Fruit fly (Drosophila melanogaster) whole organism, embryonic: ENCODE data around the gene CG1136.

ENCODE experiments used
- B-H1 ChIP-seq: fragments of 200-800 bp; sonication (Bioruptor generic); IDR thresholded peaks from 3 replicates; pipeline ENCODE4 v1.3.6; 2022; ENCODE audit warnings: missing biosample characterization, missing genetic modification characterization
- B-H2 ChIP-seq: fragments of 200-800 bp; sonication (Bioruptor generic); optimal IDR thresholded peaks from 2 replicates; lab custom pipeline; 2018; ENCODE audit warnings: missing biosample characterization, mild to moderate bottlenecking, missing genetic modification characterization
- BEAF-32 ChIP-seq: fragments of 200-800 bp; sonication (Bioruptor generic); optimal IDR thresholded peaks from 3 replicates; lab custom pipeline; 2017; ENCODE audit warnings: missing biosample characterization, missing genetic modification characterization, mild to moderate bottlenecking, moderate library complexity, missing genetic modification reagents
- Blimp-1 ChIP-seq: fragments of 200-800 bp; sonication (Bioruptor generic); optimal IDR thresholded peaks from 3 replicates; lab custom pipeline; 2018; ENCODE audit warnings: missing biosample characterization, missing genetic modification characterization, mild to moderate bottlenecking, moderate library complexity, missing genetic modification reagents
- CG10267 ChIP-seq: fragments of 200-800 bp; sonication (Bioruptor generic); optimal IDR thresholded peaks from 2 replicates; lab custom pipeline; 2018; ENCODE audit warnings: missing biosample characterization, mild to moderate bottlenecking, missing genetic modification characterization, moderate library complexity
- CG10979 ChIP-seq: fragments of 200-800 bp; sonication (Bioruptor generic); optimal IDR thresholded peaks from 2 replicates; lab custom pipeline; 2018; ENCODE audit warnings: missing biosample characterization, mild to moderate bottlenecking, missing genetic modification characterization, moderate library complexity
- CG18262 ChIP-seq: fragments of 200-800 bp; optimal IDR thresholded peaks from 3 replicates; lab custom pipeline; 2019; ENCODE audit warnings: missing biosample characterization, mild to moderate bottlenecking, missing genetic modification characterization, moderate library complexity
- CG2116 ChIP-seq: fragments of 200-800 bp; sonication (Bioruptor generic); optimal IDR thresholded peaks from 3 replicates; lab custom pipeline; 2018; ENCODE audit warnings: missing biosample characterization, mild to moderate bottlenecking, missing genetic modification characterization
- CG34422 ChIP-seq: fragments of 200-800 bp; sonication (Bioruptor generic); IDR thresholded peaks from 3 replicates; pipeline ENCODE4 v1.3.6; 2022; ENCODE audit warnings: missing biosample characterization, missing genetic modification characterization
- CG7839 ChIP-seq: fragments of 200-800 bp; sonication (Bioruptor generic); optimal IDR thresholded peaks from 3 replicates; lab custom pipeline; 2018; ENCODE audit warnings: missing biosample characterization, mild to moderate bottlenecking, missing genetic modification characterization, moderate library complexity
- CG7963 ChIP-seq: fragments of 200-800 bp; sonication (Bioruptor generic); IDR thresholded peaks from 3 replicates; pipeline ENCODE4 v1.3.6; 2022; ENCODE audit warnings: missing biosample characterization, missing genetic modification characterization; ENCODE audit not compliant: partially characterized antibody
- CG8290 ChIP-seq, 3 experiments: fragments of 200-800 bp; sonication (Bioruptor generic); optimal IDR thresholded peaks; 2 replicates each; lab custom pipeline; 2016 to 2019; ENCODE audit warnings: missing biosample characterization in 3 of 3, missing genetic modification characterization in 3 of 3, mild to moderate bottlenecking in 2 of 3, moderate library complexity in 1 of 3
- CG8924 ChIP-seq: fragments of 200-800 bp; optimal IDR thresholded peaks from 3 replicates; lab custom pipeline; 2019; ENCODE audit warnings: missing biosample characterization, mild to moderate bottlenecking, missing genetic modification characterization, moderate library complexity
- CG8944 ChIP-seq: fragments of 200-800 bp; sonication (Bioruptor generic); optimal IDR thresholded peaks from 3 replicates; lab custom pipeline; 2016; ENCODE audit warnings: missing biosample characterization, missing genetic modification characterization
- Deaf1 ChIP-seq: fragments of 200-800 bp; optimal IDR thresholded peaks from 3 replicates; lab custom pipeline; 2019; ENCODE audit warnings: missing biosample characterization, mild to moderate bottlenecking, missing genetic modification characterization, moderate library complexity
- Dref ChIP-seq: fragments of 200-800 bp; sonication (Bioruptor generic); IDR thresholded peaks from 2 replicates; pipeline ENCODE4 v1.3.6; 2022; ENCODE audit warnings: missing biosample characterization, missing genetic modification characterization
- Elba2 ChIP-seq: fragments of 200-800 bp; sonication (Bioruptor generic); optimal IDR thresholded peaks from 3 replicates; lab custom pipeline; 2016; ENCODE audit warnings: missing biosample characterization, missing genetic modification characterization
- H2.0 ChIP-seq: fragments of 200-800 bp; sonication (Bioruptor generic); IDR thresholded peaks from 2 replicates; pipeline ENCODE4 v1.3.6; 2022; ENCODE audit warnings: missing biosample characterization, missing genetic modification characterization
- HLH4C ChIP-seq: fragments of 200-800 bp; sonication (Bioruptor generic); IDR thresholded peaks from 3 replicates; pipeline ENCODE4 v1.3.6; 2022; ENCODE audit warnings: missing biosample characterization, missing genetic modification characterization; ENCODE audit not compliant: partially characterized antibody
- Hey ChIP-seq: fragments of 200-800 bp; sonication (Bioruptor generic); optimal IDR thresholded peaks from 3 replicates; lab custom pipeline; 2018; ENCODE audit warnings: missing biosample characterization, mild to moderate bottlenecking, missing genetic modification characterization
- Lhr ChIP-seq: fragments of 200-800 bp; sonication (Bioruptor generic); optimal IDR thresholded peaks from 3 replicates; lab custom pipeline; 2017; ENCODE audit warnings: mild to moderate bottlenecking, missing biosample characterization, missing genetic modification reagents, missing genetic modification characterization
- MESR4 ChIP-seq: fragments of 200-800 bp; sonication (Bioruptor generic); optimal IDR thresholded peaks from 2 replicates; lab custom pipeline; 2018; ENCODE audit warnings: missing biosample characterization, mild to moderate bottlenecking, missing genetic modification characterization, moderate library complexity
- PHDP ChIP-seq: fragments of 200-800 bp; sonication (Bioruptor generic); optimal IDR thresholded peaks from 3 replicates; lab custom pipeline; 2018; ENCODE audit warnings: missing biosample characterization, mild to moderate bottlenecking, missing genetic modification characterization, moderate library complexity
- Pdp1 ChIP-seq, 2 experiments: fragments of 200-800 bp; sonication (Bioruptor generic); optimal IDR thresholded peaks; 3 replicates each; lab custom pipeline; 2016; ENCODE audit warnings: missing biosample characterization in 2 of 2, missing genetic modification characterization in 2 of 2, mild to moderate bottlenecking in 1 of 2, moderate library complexity in 1 of 2
- Trl ChIP-seq, 3 experiments: fragments of >200 bp in 2 of 3; fragments of 200-800 bp in 1 of 3; sonication (Bioruptor generic) in 1 of 3; optimal IDR thresholded peaks; 2 replicates in 1 of 3; 3 replicates in 2 of 3; lab custom pipeline; 2016 to 2017; ENCODE audit warnings: missing biosample characterization in 1 of 3, missing genetic modification characterization in 1 of 3
- abd-A ChIP-seq: fragments of 200-800 bp; sonication (Bioruptor generic); optimal IDR thresholded peaks from 3 replicates; lab custom pipeline; 2019; ENCODE audit warnings: missing biosample characterization, mild to moderate bottlenecking, missing genetic modification characterization, moderate library complexity
- ac ChIP-seq: fragments of 200-800 bp; sonication (Bioruptor generic); optimal IDR thresholded peaks from 3 replicates; lab custom pipeline; 2017; ENCODE audit warnings: missing biosample characterization, mild to moderate bottlenecking, missing genetic modification characterization
- bsh ChIP-seq, 2 experiments: fragments of 200-800 bp; sonication (Bioruptor generic); optimal IDR thresholded peaks; 2 replicates each; lab custom pipeline; 2017 to 2018; ENCODE audit warnings: mild to moderate bottlenecking in 2 of 2, missing biosample characterization in 2 of 2, missing genetic modification characterization in 2 of 2, moderate library complexity in 1 of 2
- chm ChIP-seq: fragments of 200-800 bp; sonication (Bioruptor generic); IDR thresholded peaks from 2 replicates; pipeline ENCODE4 v1.3.6; 2022; ENCODE audit warnings: missing biosample characterization, missing genetic modification characterization
- ewg ChIP-seq: fragments of 200-800 bp; sonication (Bioruptor generic); optimal IDR thresholded peaks from 3 replicates; lab custom pipeline; 2017; ENCODE audit warnings: mild to moderate bottlenecking, missing biosample characterization, missing genetic modification reagents, missing genetic modification characterization
- fru ChIP-seq: fragments of >200 bp; optimal IDR thresholded peaks from 2 replicates; lab custom pipeline; 2017
- gsb-n ChIP-seq: fragments of 200-800 bp; sonication (Bioruptor generic); optimal IDR thresholded peaks from 3 replicates; lab custom pipeline; 2018; ENCODE audit warnings: missing biosample characterization, mild to moderate bottlenecking, missing genetic modification characterization
- her ChIP-seq: fragments of 200-800 bp; sonication (Bioruptor generic); optimal IDR thresholded peaks from 2 replicates; lab custom pipeline; 2016; ENCODE audit warnings: missing biosample characterization, missing genetic modification characterization
- hkb ChIP-seq, 2 experiments: fragments of 200-800 bp in 1 of 2; fragments of >200 bp in 1 of 2; sonication (Bioruptor generic) in 1 of 2; IDR thresholded peaks in 1 of 2; optimal IDR thresholded peaks in 1 of 2; 2 replicates each; pipeline versions ENCODE4 v1.3.6 to Lab custom; 2017 to 2022; ENCODE audit warnings: missing biosample characterization in 1 of 2, missing genetic modification characterization in 1 of 2
- mld ChIP-seq: fragments of 200-800 bp; sonication (Bioruptor generic); IDR thresholded peaks from 3 replicates; pipeline ENCODE4 v1.3.6; 2022; ENCODE audit warnings: missing biosample characterization, missing genetic modification characterization; ENCODE audit not compliant: partially characterized antibody
- nerfin-1 ChIP-seq: fragments of 200-800 bp; sonication (Bioruptor generic); optimal IDR thresholded peaks from 3 replicates; lab custom pipeline; 2019; ENCODE audit warnings: missing biosample characterization, mild to moderate bottlenecking, missing genetic modification characterization, moderate library complexity
- nmo ChIP-seq: fragments of 200-800 bp; sonication (Bioruptor generic); optimal IDR thresholded peaks from 2 replicates; lab custom pipeline; 2018; ENCODE audit warnings: missing biosample characterization, mild to moderate bottlenecking, missing genetic modification characterization, moderate library complexity
- onecut ChIP-seq: fragments of 200-800 bp; sonication (Bioruptor generic); IDR thresholded peaks from 2 replicates; pipeline ENCODE4 v1.3.6; 2022; ENCODE audit warnings: missing biosample characterization, missing genetic modification characterization
- p53 ChIP-seq: fragments of 200-800 bp; sonication (Bioruptor generic); optimal IDR thresholded peaks from 2 replicates; lab custom pipeline; 2016; ENCODE audit warnings: missing biosample characterization, missing genetic modification characterization
- phol ChIP-seq: fragments of 200-800 bp; sonication (Bioruptor generic); optimal IDR thresholded peaks from 3 replicates; lab custom pipeline; 2018; ENCODE audit warnings: missing biosample characterization, mild to moderate bottlenecking, missing genetic modification characterization, moderate library complexity
- pros ChIP-seq: fragments of 200-800 bp; sonication (Bioruptor generic); optimal IDR thresholded peaks from 3 replicates; lab custom pipeline; 2019; ENCODE audit warnings: missing biosample characterization, mild to moderate bottlenecking, missing genetic modification characterization, moderate library complexity
- row ChIP-seq: fragments of 200-800 bp; sonication (Bioruptor generic); IDR thresholded peaks from 3 replicates; pipeline ENCODE4 v1.3.6; 2022; ENCODE audit warnings: missing biosample characterization, missing genetic modification characterization
- stwl ChIP-seq: fragments of 200-800 bp; sonication (Bioruptor generic); optimal IDR thresholded peaks from 3 replicates; lab custom pipeline; 2018; ENCODE audit warnings: missing biosample characterization, mild to moderate bottlenecking, missing genetic modification characterization, moderate library complexity
- tin ChIP-seq: fragments of 200-800 bp; sonication (Bioruptor generic); optimal IDR thresholded peaks from 3 replicates; lab custom pipeline; 2016; ENCODE audit warnings: missing biosample characterization, missing genetic modification characterization
- wek ChIP-seq: fragments of 200-800 bp; sonication (Bioruptor generic); optimal IDR thresholded peaks from 3 replicates; lab custom pipeline; 2018; ENCODE audit warnings: missing biosample characterization, mild to moderate bottlenecking, missing genetic modification characterization, moderate library complexity

CG1136 gene

dm6 chr3L:4080278-4080677 lies 33.9 kb downstream of the CG1136 start (continued):
- TF ChIP-seq nmo, result peak; percentile 35
- peak; percentile 28 for TF ChIP-seq CG18262
- no peak for TF ChIP-seq H2.0 (GFP tag; lab: Robert Waterston, UW)
- TF ChIP-seq CG8290 (GFP tag; optimal IDR thresholded peaks at IDR 0.05; lab: Kevin White, UChicago), result no peak
- TF ChIP-seq CG8290 (tag; optimal IDR thresholded peaks at IDR 0.05; lab: Kevin White, UChicago), result no peak
- TF ChIP-seq CG10979 (tag; lab: Kevin White, UChicago), result peak; percentile 47
- peak; percentile 27 for TF ChIP-seq CG7839 (tag; lab: Kevin White, UChicago)
- peak; percentile 44 for TF ChIP-seq Blimp-1 (GFP tag; lab: Kevin White, UChicago)
- peak in 1 of 2 experiments; percentile 26 for TF ChIP-seq bsh (GFP tag; optimal IDR thresholded peaks at IDR 0.05; lab: Kevin White, UChicago)
- TF ChIP-seq HLH4C (GFP tag; lab: Robert Waterston, UW), result no peak
- TF ChIP-seq mld, result no peak
- TF ChIP-seq tin (GFP tag; lab: Kevin White, UChicago), result peak; percentile 4
- peak; percentile 30 for TF ChIP-seq phol
- TF ChIP-seq, all 482 proteins: peak for 28

dm6 chr3L:4081243-4081642 lies 34.8 kb downstream of the CG1136 start:
- TF ChIP-seq row (GFP tag; lab: Robert Waterston, UW) (0 out of 3 replicates have a peak, but pooled peaks have one; percentile 8), stwl (tag; lab: Kevin White, UChicago) (no peak), Hey (tag; lab: Kevin White, UChicago) (peak; percentile 91), B-H2 (no peak)
- TF ChIP-seq, all 482 proteins: peak for 2

dm6 chr3L:4083442-4083841 lies 37.0 kb downstream of the CG1136 start:
- TF ChIP-seq CG2116 (GFP tag; lab: Kevin White, UChicago) (no peak), abd-A (tag; lab: Kevin White, UChicago) (peak; percentile 64), fru (no peak), MESR4 (GFP tag; lab: Kevin White, UChicago) (no peak), gsb-n (tag; lab: Kevin White, UChicago) (peak; percentile 79), nerfin-1 (tag; lab: Kevin White, UChicago) (peak; percentile 10), Deaf1 (tag; lab: Kevin White, UChicago) (peak; percentile 28), Hey (tag; lab: Kevin White, UChicago) (peak; percentile 94), BEAF-32 (GFP tag; lab: Kevin White, UChicago) (no peak), pros (peak; percentile 57), Dref (GFP tag; lab: Robert Waterston, UW) (0 out of 2 replicates have a peak, but pooled peaks have one; percentile 17)
- TF ChIP-seq, all 482 proteins: peak for 7

- TF ChIP-seq CG34422 (GFP tag; lab: Robert Waterston, UW), result no peak
- TF ChIP-seq Trl (optimal IDR thresholded peaks at IDR 0.05; lab: Kevin White, UChicago), result no peak
- TF ChIP-seq Trl (GFP tag; optimal IDR thresholded peaks at IDR 0.05; lab: Kevin White, UChicago), result no peak
- TF ChIP-seq chm (GFP tag; lab: Robert Waterston, UW), result no peak
- TF ChIP-seq Elba2 (GFP tag; lab: Kevin White, UChicago), result no peak
- TF ChIP-seq Pdp1 (GFP tag; optimal IDR thresholded peaks at IDR 0.05; lab: Kevin White, UChicago), result peak in 1 of 2 experiments; percentile 57
- no peak for TF ChIP-seq B-H1 (GFP tag; lab: Robert Waterston, UW)
- no peak for TF ChIP-seq CG7963 (GFP tag; lab: Robert Waterston, UW)
- TF ChIP-seq CG8924, result no peak
- no peak for TF ChIP-seq CG10267 (tag; lab: Kevin White, UChicago)
- no peak for TF ChIP-seq CG8944
- TF ChIP-seq p53, result no peak
- TF ChIP-seq onecut (GFP tag; lab: Robert Waterston, UW), result peak; percentile 52
- no peak for TF ChIP-seq her (GFP tag; lab: Kevin White, UChicago)
- TF ChIP-seq wek (GFP tag; lab: Kevin White, UChicago), result no peak
- TF ChIP-seq hkb (optimal IDR thresholded peaks at IDR 0.05; lab: Kevin White, UChicago), result no peak
- TF ChIP-seq hkb (GFP tag; IDR thresholded peaks at IDR 0.05; lab: Robert Waterston, UW), result no peak
- peak; percentile 76 for TF ChIP-seq ewg
- no peak for TF ChIP-seq Lhr (GFP tag; lab: Kevin White, UChicago)
- no peak for TF ChIP-seq ac (GFP tag; lab: Kevin White, UChicago)
- no peak for TF ChIP-seq PHDP (tag; lab: Kevin White, UChicago)
Observed at dm6 chr3L:4085867-4086266, 39.5 kb downstream of the CG1136 start.
